Worm (Caenorhabditis elegans) whole organism, mixed stage, embryonic: ENCODE results near the gene Y97E10AR.4.

Experiments
- M03D4.4 ChIP-seq: sonication (generic microtip); optimal IDR thresholded peaks from 2 replicates; lab custom pipeline; 2017; ENCODE audit warnings: mild to moderate bottlenecking, missing genetic modification characterization, missing compliant biosample characterization
- bed-3 ChIP-seq: fragments of 200-800 bp; sonication (Bioruptor generic); optimal IDR thresholded peaks from 3 replicates; lab custom pipeline; 2018; ENCODE audit warnings: mild to moderate bottlenecking, missing genetic modification characterization, moderate library complexity, missing compliant biosample characterization
- blmp-1 ChIP-seq: fragments of 150-350 bp; optimal IDR thresholded peaks from 2 replicates; lab custom pipeline; 2014; ENCODE audit warnings: missing biosample characterization, missing genetic modification characterization
- ceh-39 ChIP-seq: fragments of 150-350 bp; optimal IDR thresholded peaks from 2 replicates; lab custom pipeline; 2014; ENCODE audit warnings: missing biosample characterization, missing genetic modification characterization
- ceh-43 ChIP-seq: fragments of 200-800 bp; sonication (Bioruptor generic); optimal IDR thresholded peaks from 2 replicates; lab custom pipeline; 2018; ENCODE audit warnings: mild to moderate bottlenecking, missing genetic modification characterization, moderate library complexity, missing compliant biosample characterization
- ceh-83 ChIP-seq: fragments of 200-800 bp; sonication (Bioruptor generic); optimal IDR thresholded peaks from 2 replicates; lab custom pipeline; 2018; ENCODE audit warnings: mild to moderate bottlenecking, missing genetic modification characterization, missing compliant biosample characterization
- ces-1 ChIP-seq: fragments of 150-350 bp; optimal IDR thresholded peaks from 2 replicates; lab custom pipeline; 2014; ENCODE audit warnings: missing biosample characterization, missing genetic modification reagents, missing genetic modification characterization
- cnd-1 ChIP-seq: fragments of 200-800 bp; sonication (Bioruptor generic); optimal IDR thresholded peaks from 2 replicates; lab custom pipeline; 2018; ENCODE audit warnings: mild to moderate bottlenecking, missing genetic modification characterization, missing compliant biosample characterization
- drap-1 ChIP-seq: fragments of 200-800 bp; sonication (Bioruptor generic); optimal IDR thresholded peaks from 3 replicates; lab custom pipeline; 2018; ENCODE audit warnings: mild to moderate bottlenecking, missing genetic modification characterization, missing compliant biosample characterization
- elt-3 ChIP-seq: fragments of 150-350 bp; optimal IDR thresholded peaks from 2 replicates; lab custom pipeline; 2014; ENCODE audit warnings: missing biosample characterization, missing genetic modification characterization
- flh-1 ChIP-seq: fragments of 200-800 bp; sonication (Bioruptor generic); optimal IDR thresholded peaks from 2 replicates; lab custom pipeline; 2018; ENCODE audit warnings: mild to moderate bottlenecking, missing genetic modification characterization, moderate library complexity, missing compliant biosample characterization
- hlh-1 ChIP-seq: fragments of 150-350 bp; optimal IDR thresholded peaks from 2 replicates; lab custom pipeline; 2014; ENCODE audit warnings: missing biosample characterization, missing genetic modification reagents, missing genetic modification characterization
- lin-13 ChIP-seq: fragments of 150-350 bp; optimal IDR thresholded peaks from 2 replicates; lab custom pipeline; 2014; ENCODE audit warnings: missing biosample characterization, missing genetic modification characterization
- mep-1 ChIP-seq: fragments of 150-350 bp; optimal IDR thresholded peaks from 2 replicates; lab custom pipeline; 2017; ENCODE audit warnings: missing biosample characterization, missing genetic modification reagents, missing genetic modification characterization, inconsistent platforms
- mls-2 ChIP-seq: sonication (generic microtip); optimal IDR thresholded peaks from 2 replicates; lab custom pipeline; 2016; ENCODE audit warnings: mild to moderate bottlenecking, missing genetic modification characterization, moderate library complexity, missing compliant biosample characterization
- nhr-12 ChIP-seq: fragments of 150-350 bp; optimal IDR thresholded peaks from 2 replicates; lab custom pipeline; 2014; ENCODE audit warnings: missing biosample characterization, missing genetic modification characterization
- nhr-2 ChIP-seq: fragments of 150-350 bp; optimal IDR thresholded peaks from 2 replicates; lab custom pipeline; 2014; ENCODE audit warnings: missing biosample characterization, missing genetic modification characterization
- pha-4 ChIP-seq: fragments of 150-350 bp; optimal IDR thresholded peaks from 2 replicates; lab custom pipeline; 2018; ENCODE audit warnings: missing biosample characterization, missing genetic modification reagents, missing genetic modification characterization
- snpc-4 ChIP-seq: fragments of 150-350 bp; optimal IDR thresholded peaks from 2 replicates; lab custom pipeline; 2014; ENCODE audit warnings: missing biosample characterization, missing genetic modification characterization
- unc-120 ChIP-seq: sonication (generic microtip); optimal IDR thresholded peaks from 2 replicates; lab custom pipeline; 2017; ENCODE audit warnings: missing genetic modification characterization, missing compliant biosample characterization; ENCODE audit not compliant: poor library complexity, severe bottlenecking
- unc-62 ChIP-seq: fragments of 150-350 bp; optimal IDR thresholded peaks from 2 replicates; lab custom pipeline; 2014; ENCODE audit warnings: missing biosample characterization, missing genetic modification reagents, missing genetic modification characterization
- ztf-11 ChIP-seq: fragments of 150-350 bp; optimal IDR thresholded peaks from 2 replicates; lab custom pipeline; 2014; ENCODE audit warnings: missing biosample characterization, missing genetic modification characterization

Y97E10AR.4 gene

ce11 chrV:7964429-7964828 lies 45.6 kb downstream of the Y97E10AR.4 start:
- no peak for TF ChIP-seq ces-1 (GFP tag; lab: Kevin White, UChicago)
- no peak for TF ChIP-seq mep-1 (tag; lab: Kevin White, UChicago)
- TF ChIP-seq nhr-2 (tag; lab: Kevin White, UChicago) = no peak
- TF ChIP-seq lin-13 (tag; lab: Kevin White, UChicago) = no peak
- no peak for TF ChIP-seq snpc-4 (tag; lab: Kevin White, UChicago)
- no peak for TF ChIP-seq flh-1 (GFP tag; lab: Kevin White, UChicago)
- TF ChIP-seq pha-4 = no peak
- TF ChIP-seq blmp-1 (tag; lab: Kevin White, UChicago) = no peak
- TF ChIP-seq drap-1 (GFP tag; lab: Kevin White, UChicago) = no peak
- TF ChIP-seq mls-2 (tag; lab: Kevin White, UChicago) = no peak
- no peak for TF ChIP-seq M03D4.4 (tag; lab: Kevin White, UChicago)
- no peak for TF ChIP-seq elt-3 (tag; lab: Kevin White, UChicago)
- TF ChIP-seq hlh-1 (tag; lab: Kevin White, UChicago) = no peak
- no peak for TF ChIP-seq ceh-43
- no peak for TF ChIP-seq ceh-83

ce11 chrV:7958740-7959320 lies 51.2 kb downstream of the Y97E10AR.4 start, which contains the start of the genes clec-217 and F26D11.2:
Gene clec-217, minus strand, starts transcription at chrV:7958840.
Gene F26D11.2, plus strand, starts transcription at chrV:7959270.
- no peak for TF ChIP-seq ceh-39
- no peak for TF ChIP-seq snpc-4 (tag; lab: Kevin White, UChicago)
- TF ChIP-seq unc-120 (tag; lab: Kevin White, UChicago) = no peak
- TF ChIP-seq unc-62 (GFP tag; lab: Kevin White, UChicago) = no peak
- TF ChIP-seq flh-1 (GFP tag; lab: Kevin White, UChicago) = no peak
- no peak for TF ChIP-seq ces-1 (GFP tag; lab: Kevin White, UChicago)
- TF ChIP-seq nhr-12 (tag; lab: Kevin White, UChicago) = no peak
- TF ChIP-seq bed-3 (GFP tag; lab: Kevin White, UChicago) = no peak
- TF ChIP-seq hlh-1 (tag; lab: Kevin White, UChicago) = no peak
- no peak for TF ChIP-seq ztf-11
- no peak for TF ChIP-seq lin-13 (tag; lab: Kevin White, UChicago)
- no peak for TF ChIP-seq cnd-1 (tag; lab: Kevin White, UChicago)
